Fruit fly (Drosophila melanogaster) Kc167 (cell line): ENCODE data around the gene SdicB.
"Not testable (repeated sequence)": the region's sequence is repeated elsewhere in the genome, so short reads cannot be mapped to it uniquely, and the experiment has no call there.

Experiments used
- insv ChIP-seq: fragments of >200 bp; optimal IDR thresholded peaks from 3 replicates; lab custom pipeline; 2018; ENCODE audit warnings: missing external identifiers
- psq ChIP-seq: fragments of >200 bp; optimal IDR thresholded peaks from 2 replicates; lab custom pipeline; 2017; ENCODE audit warnings: missing external identifiers
- ttk ChIP-seq: sonication (Bioruptor generic); optimal IDR thresholded peaks from 2 replicates; lab custom pipeline; 2017; ENCODE audit warnings: missing external identifiers

- TF ChIP-seq ttk, insv, psq (lab: Kevin White, UChicago): not testable (repeated sequence)
These were observed 7.6 kb downstream of the SdicB start, which contains the start of gene SdicA for dm6 chrX:20201833-20202232.
